Worm (Caenorhabditis elegans): Measurements from ENCODE around the gene F58B4.6.
A peak's percentile ranks its signal among the peaks of the same experiment; 100 is the strongest.

F58B4.6 gene

DNA sequence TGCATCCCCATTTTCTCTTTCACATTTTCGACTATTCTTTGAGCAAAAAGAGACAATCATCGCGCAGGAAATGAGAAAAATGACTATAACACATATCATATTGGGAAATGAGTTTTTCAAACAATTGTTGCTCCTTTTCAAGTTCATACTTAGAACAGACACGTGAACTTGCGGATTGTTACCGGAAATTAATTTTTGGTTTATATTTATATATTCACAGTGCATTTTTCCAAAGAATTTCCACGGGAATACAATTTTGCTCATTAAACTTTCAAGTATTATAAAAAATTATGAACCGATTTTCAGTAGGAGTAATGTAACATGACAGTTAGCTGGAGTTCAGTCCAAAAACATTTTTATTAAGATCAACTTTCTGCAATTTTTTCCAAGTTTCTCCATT is 1.6 kb upstream of the F58B4.6 start, which contains the start of gene F58B4.7:
Gene F58B4.7 (minus strand): TSS at position 101 of the 400 bp plus-strand sequence.
- TF ChIP-seq lsy-2 (tag; optimal IDR thresholded peaks at IDR 0.05) (no peak), snpc-4 (tag; optimal IDR thresholded peaks at IDR 0.05) (no peak), peb-1 (tag; optimal IDR thresholded peaks at IDR 0.05) (no peak), mdl-1 (tag; optimal IDR thresholded peaks at IDR 0.05) (no peak), nhr-25 (tag; optimal IDR thresholded peaks at IDR 0.05) (no peak), nhr-6 (tag; optimal IDR thresholded peaks at IDR 0.05) (no peak), egl-27 (tag; optimal IDR thresholded peaks at IDR 0.05) (no peak), C34F6.9 (tag; optimal IDR thresholded peaks at IDR 0.05) (no peak), R02D3.7 (tag; optimal IDR thresholded peaks at IDR 0.05) (no peak), mab-5 (tag; optimal IDR thresholded peaks at IDR 0.05) (no peak), ZK546.5 (tag; optimal IDR thresholded peaks at IDR 0.05) (no peak), ztf-1 (GFP tag; conservative IDR thresholded peaks at IDR 0.05) (no peak), nhr-23 (tag; optimal IDR thresholded peaks at IDR 0.05) (no peak), skn-1 (tag; optimal IDR thresholded peaks at IDR 0.05) (no peak), Y55F3AM.14 (GFP tag; optimal IDR thresholded peaks at IDR 0.05) (no peak), elt-3 (tag; optimal IDR thresholded peaks at IDR 0.05) (no peak), sma-9 (GFP tag; optimal IDR thresholded peaks at IDR 0.05) (no peak), sma-9 (tag; optimal IDR thresholded peaks at IDR 0.05) (no peak), unc-55 (GFP tag; optimal IDR thresholded peaks at IDR 0.05) (no peak), lin-39 (tag; optimal IDR thresholded peaks at IDR 0.05) (no peak), mbf-1 (tag; optimal IDR thresholded peaks at IDR 0.05) (no peak)

DNA sequence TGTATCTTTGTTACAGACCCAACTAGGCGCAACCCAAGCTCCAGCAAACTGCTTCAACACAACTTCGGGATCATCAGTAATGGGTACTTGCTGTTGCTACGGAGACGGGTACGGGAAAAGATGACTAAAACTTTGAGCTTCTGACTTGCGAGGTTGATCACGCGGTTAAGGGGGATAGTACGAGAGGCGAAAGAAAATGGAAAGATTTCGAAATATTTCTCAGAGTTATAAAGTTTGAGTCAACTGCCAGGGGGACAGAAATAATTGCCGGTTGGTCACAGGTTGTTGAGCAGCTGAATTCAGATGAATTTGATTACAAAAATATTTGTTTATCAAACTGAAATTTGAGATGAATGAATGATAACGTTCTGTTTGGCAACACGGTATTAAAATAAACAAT is 827 bp downstream of the F58B4.6 start:
- TF ChIP-seq nhr-6 (tag; optimal IDR thresholded peaks at IDR 0.05) (no peak), lin-11 (tag; optimal IDR thresholded peaks at IDR 0.05) (peak; percentile 35)

DNA sequence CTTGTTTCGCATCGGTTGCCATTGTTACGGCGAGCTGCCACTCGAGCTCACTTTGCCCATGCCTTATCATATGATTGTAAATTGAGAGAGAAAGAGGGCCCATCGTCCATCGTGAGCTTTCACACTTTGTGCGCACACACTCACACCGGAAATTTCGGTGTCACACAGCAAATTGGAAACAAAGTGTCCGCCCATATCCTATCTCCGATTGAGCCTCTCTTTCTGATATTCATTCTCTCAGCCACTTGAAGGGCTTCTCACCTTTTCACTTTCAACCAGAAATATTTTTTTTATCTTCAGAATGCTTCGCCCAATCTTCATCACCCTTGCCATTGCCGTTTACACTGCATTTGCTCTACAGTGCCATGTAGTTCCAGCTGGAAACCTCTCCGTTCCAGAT is 4.7 kb downstream of the F58B4.6 start, which contains the start of gene F58B4.3:
Gene F58B4.3 (plus strand): TSS at position 301 of the 400 bp plus-strand sequence.
- no peak for TF ChIP-seq alr-1 (tag; optimal IDR thresholded peaks at IDR 0.05)
- peak; percentile 39 for TF ChIP-seq lin-11 (tag; optimal IDR thresholded peaks at IDR 0.05)

DNA sequence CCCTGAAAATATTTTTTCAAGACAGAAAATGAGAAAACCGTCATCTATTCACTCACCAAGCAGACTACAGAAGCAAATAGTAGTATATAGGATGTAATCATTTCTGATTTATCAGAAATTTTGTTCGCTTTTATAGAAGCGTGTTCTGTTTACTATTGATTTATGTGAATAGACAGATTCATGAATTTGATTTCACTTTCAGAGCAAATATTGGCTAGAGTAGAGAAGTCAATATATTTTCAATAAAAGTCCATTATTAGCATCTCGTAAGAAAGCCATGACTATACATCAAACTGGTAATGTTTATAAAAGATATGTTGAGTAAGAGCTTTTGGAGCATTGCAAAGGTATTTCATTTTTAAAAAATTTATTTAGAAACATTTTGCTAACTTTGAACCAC is 6.4 kb downstream of the F58B4.6 start, which contains the start of gene scvp-1:
Gene scvp-1 (minus strand): TSS at position 101 of the 400 bp plus-strand sequence.
- TF ChIP-seq ztf-4 (tag; optimal IDR thresholded peaks at IDR 0.05) = no peak
- no peak for TF ChIP-seq ama-1 (optimal IDR thresholded peaks at IDR 0.05)
- no peak for TF ChIP-seq gmeb-1 (tag; optimal IDR thresholded peaks at IDR 0.05)
- TF ChIP-seq mab-5 (tag; optimal IDR thresholded peaks at IDR 0.05) = no peak
- no peak for TF ChIP-seq ceh-16 (tag; optimal IDR thresholded peaks at IDR 0.05)
- TF ChIP-seq mbf-1 (tag; optimal IDR thresholded peaks at IDR 0.05) = no peak
- TF ChIP-seq nhr-77 (tag; optimal IDR thresholded peaks at IDR 0.05) = no peak
- TF ChIP-seq nhr-12 (tag; optimal IDR thresholded peaks at IDR 0.05) = no peak
- TF ChIP-seq nhr-21 (tag; optimal IDR thresholded peaks at IDR 0.05) = no peak
- TF ChIP-seq unc-62 (GFP tag; optimal IDR thresholded peaks at IDR 0.05) = no peak
- TF ChIP-seq dmd-4 (tag; optimal IDR thresholded peaks at IDR 0.05) = no peak
- no peak for TF ChIP-seq F13H6.1 (tag; optimal IDR thresholded peaks at IDR 0.05)
- TF ChIP-seq ZK546.5 (tag; optimal IDR thresholded peaks at IDR 0.05) = no peak
- no peak for TF ChIP-seq ztf-1 (GFP tag; conservative IDR thresholded peaks at IDR 0.05)
- no peak for TF ChIP-seq elt-1 (tag; optimal IDR thresholded peaks at IDR 0.05)
- no peak for TF ChIP-seq nhr-129 (tag; optimal IDR thresholded peaks at IDR 0.05)

DNA sequence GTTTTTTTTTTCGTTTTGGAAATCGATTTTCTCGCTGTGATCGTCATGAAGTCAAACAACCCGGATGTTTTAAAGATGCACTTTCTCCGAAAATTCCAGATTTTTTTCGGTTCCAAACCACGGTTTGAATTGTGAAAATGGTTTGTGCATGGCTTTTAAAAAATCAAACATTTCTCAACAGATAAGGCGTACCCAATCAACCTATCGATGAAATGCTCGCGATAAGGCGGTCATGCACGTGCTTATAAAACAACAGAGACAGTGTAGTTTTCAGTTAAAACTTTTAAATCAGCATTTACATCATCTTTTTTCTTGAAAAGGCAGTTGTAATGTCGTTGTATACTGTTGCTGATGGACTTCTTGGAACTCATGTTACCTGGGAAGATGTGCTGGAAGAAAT is 7.6 kb downstream of the F58B4.6 start, which contains the start of gene F58B4.5:
Gene F58B4.5 (plus strand): TSS at position 283 of the 400 bp plus-strand sequence.
- TF ChIP-seq mdl-1 (tag; optimal IDR thresholded peaks at IDR 0.05) (no peak), crh-2 (tag; optimal IDR thresholded peaks at IDR 0.05) (peak; percentile 54), fos-1 (tag; optimal IDR thresholded peaks at IDR 0.05) (peak; percentile 43), nhr-77 (tag; optimal IDR thresholded peaks at IDR 0.05) (no peak), nhr-6 (tag; optimal IDR thresholded peaks at IDR 0.05) (no peak), unc-62 (GFP tag; optimal IDR thresholded peaks at IDR 0.05) (no peak), lin-13 (GFP tag; optimal IDR thresholded peaks at IDR 0.05) (no peak), ztf-1 (GFP tag; conservative IDR thresholded peaks at IDR 0.05) (no peak), sma-9 (GFP tag; optimal IDR thresholded peaks at IDR 0.05) (peak; percentile 71), sma-9 (tag; optimal IDR thresholded peaks at IDR 0.05) (no peak), lin-11 (tag; optimal IDR thresholded peaks at IDR 0.05) (no peak), egl-27 (tag; optimal IDR thresholded peaks at IDR 0.05) (no peak)

Data from whole organism, L2 larva.